Worm (Caenorhabditis elegans) whole organism, L1 larva: ENCODE data around the gene col-181.

Experiments
- C04F5.9 ChIP-seq: sonication (generic microtip); optimal IDR thresholded peaks from 2 replicates; lab custom pipeline; 2016; ENCODE audit warnings: missing genetic modification characterization, missing compliant biosample characterization
- F16B12.6 ChIP-seq: fragments of 150-350 bp; optimal IDR thresholded peaks from 2 replicates; lab custom pipeline; 2014; ENCODE audit warnings: missing biosample characterization, missing genetic modification characterization
- aly-2 ChIP-seq: fragments of 150-350 bp; optimal IDR thresholded peaks from 2 replicates; lab custom pipeline; 2014; ENCODE audit warnings: missing biosample characterization, missing genetic modification characterization
- egl-27 ChIP-seq, 2 experiments: fragments of 150-350 bp in 1 of 2; sonication (generic microtip); optimal IDR thresholded peaks; 3 replicates each; lab custom pipeline; 2017 to 2018; ENCODE audit warnings: missing biosample characterization in 2 of 2, missing genetic modification characterization in 2 of 2, missing genetic modification reagents in 2 of 2
- tbx-2 ChIP-seq: sonication (generic microtip); optimal IDR thresholded peaks from 2 replicates; lab custom pipeline; 2016; ENCODE audit warnings: missing genetic modification characterization, missing compliant biosample characterization
- unc-62 ChIP-seq: fragments of 150-350 bp; optimal IDR thresholded peaks from 2 replicates; lab custom pipeline; 2014; ENCODE audit warnings: missing biosample characterization, missing genetic modification reagents, missing genetic modification characterization
- vab-15 ChIP-seq: sonication (generic microtip); optimal IDR thresholded peaks from 2 replicates; lab custom pipeline; 2017; ENCODE audit warnings: missing genotype, mild to moderate bottlenecking, missing genetic modification characterization, missing compliant biosample characterization
- ztf-4 ChIP-seq: fragments of 150-350 bp; optimal IDR thresholded peaks from 2 replicates; lab custom pipeline; 2014; ENCODE audit warnings: missing biosample characterization, missing genetic modification characterization

ce11 chrX:12092621-12093020, 12.1 kb upstream of the col-181 start:
- TF ChIP-seq aly-2 (tag; lab: Kevin White, UChicago), result no peak
- TF ChIP-seq tbx-2, result no peak
- TF ChIP-seq ztf-4 (tag; lab: Kevin White, UChicago), result no peak
- no peak for TF ChIP-seq F16B12.6 (tag; lab: Kevin White, UChicago)
- TF ChIP-seq unc-62 (GFP tag; lab: Kevin White, UChicago), result no peak
- no peak for TF ChIP-seq C04F5.9 (tag; lab: Kevin White, UChicago)
- no peak for TF ChIP-seq vab-15 (tag; lab: Kevin White, UChicago)
- TF ChIP-seq egl-27 (tag; optimal IDR thresholded peaks at IDR 0.05; lab: Kevin White, UChicago), result no peak
